Worm (Caenorhabditis elegans) whole organism, L4/young adult: ENCODE results near the gene nhr-263.

Experiments
- W03F9.2 ChIP-seq: fragments of 150-350 bp; optimal IDR thresholded peaks from 2 replicates; lab custom pipeline; 2014; ENCODE audit warnings: missing biosample characterization, missing genetic modification characterization
- him-1 ChIP-seq: sonication (generic microtip); optimal IDR thresholded peaks from 2 replicates; lab custom pipeline; 2016; ENCODE audit warnings: missing genotype, missing genetic modification reagents, missing genetic modification characterization, missing compliant biosample characterization

DNA sequence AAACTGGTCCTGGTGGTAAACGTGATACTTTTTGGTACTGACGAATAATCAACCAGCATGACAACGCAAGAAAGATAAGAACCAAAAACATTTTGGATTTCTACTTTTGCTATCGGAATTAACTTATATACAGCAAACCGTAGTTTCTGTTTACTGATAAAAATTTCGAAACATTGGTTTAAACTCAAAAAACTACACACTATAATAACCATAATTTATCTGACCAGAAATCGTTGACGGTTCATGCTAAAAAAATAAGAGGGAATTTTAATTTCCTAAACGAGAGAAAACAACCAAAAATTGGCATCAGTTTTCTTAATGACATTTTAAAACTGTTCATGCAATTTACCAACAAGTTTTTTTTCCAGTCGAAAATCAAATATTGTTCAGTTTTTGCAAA, 19.8 kb upstream of the nhr-263 start, which contains the start of gene cyp-35A1:
- TF ChIP-seq him-1 (tag; lab: Kevin White, UChicago), result no peak
- no peak for TF ChIP-seq W03F9.2 (tag; lab: Kevin White, UChicago)
